Worm (Caenorhabditis elegans) whole organism, midembryonic: ENCODE measurements around the gene D2096.6.

ENCODE experiments used
- T22C8.4 ChIP-seq: fragments of 200-800 bp; sonication (Bioruptor generic); IDR thresholded peaks from 2 replicates; pipeline ENCODE4 v1.3.6; 2022; ENCODE audit warnings: missing genetic modification characterization, missing compliant biosample characterization
- flt-1 ChIP-seq: fragments of 200-800 bp; sonication (Bioruptor generic); IDR thresholded peaks from 2 replicates; pipeline ENCODE4 v1.3.6; 2022; ENCODE audit warnings: missing genetic modification characterization, missing compliant biosample characterization
- klf-2 ChIP-seq: fragments of 200-800 bp; sonication (Bioruptor generic); conservative IDR thresholded peaks from 2 replicates; pipeline ENCODE4 v1.3.6; 2022; ENCODE audit warnings: missing genetic modification reagents, missing genetic modification characterization, missing compliant biosample characterization
- ref-1 ChIP-seq: fragments of 200-800 bp; sonication (Bioruptor generic); conservative IDR thresholded peaks from 2 replicates; pipeline ENCODE4 v1.3.6; 2022; ENCODE audit warnings: missing genetic modification reagents, missing genetic modification characterization, missing compliant biosample characterization
- ztf-29 ChIP-seq: fragments of 200-800 bp; sonication (Bioruptor generic); IDR thresholded peaks from 2 replicates; pipeline ENCODE4 v1.3.6; 2022; ENCODE audit warnings: missing genetic modification reagents, missing genetic modification characterization, missing compliant biosample characterization

- TF ChIP-seq T22C8.4 (GFP tag; lab: Robert Waterston, UW) (no peak), flt-1 (no peak), klf-2 (GFP tag; lab: Robert Waterston, UW) (no peak), ref-1 (no peak), ztf-29 (GFP tag; lab: Robert Waterston, UW) (no peak)
Measured at ce11 chrIV:8382695-8383094, 13.7 kb upstream of the D2096.6 start, which contains the start of gene D2096.9.
